Worm (Caenorhabditis elegans) whole organism, L2 larva: ENCODE data around the gene C47A10.16.

ENCODE experiments used
- F13H6.1 ChIP-seq: sonication (generic microtip); optimal IDR thresholded peaks from 2 replicates; lab custom pipeline; 2016; ENCODE audit warnings: missing genetic modification characterization, missing compliant biosample characterization
- Y55F3AM.14 ChIP-seq: fragments of 200-800 bp; sonication (Bioruptor generic); optimal IDR thresholded peaks from 2 replicates; lab custom pipeline; 2018; ENCODE audit warnings: mild to moderate bottlenecking, missing genetic modification characterization, missing compliant biosample characterization
- lin-11 ChIP-seq: fragments of 150-350 bp; sonication (generic microtip); optimal IDR thresholded peaks from 2 replicates; lab custom pipeline; 2014; ENCODE audit warnings: missing biosample characterization, missing genetic modification characterization, inconsistent platforms, mixed read lengths
- lin-39 ChIP-seq: fragments of 150-350 bp; optimal IDR thresholded peaks from 2 replicates; lab custom pipeline; 2014; ENCODE audit warnings: missing biosample characterization, missing genetic modification reagents, missing genetic modification characterization
- nhr-11 ChIP-seq: fragments of 150-350 bp; optimal IDR thresholded peaks from 2 replicates; lab custom pipeline; 2014; ENCODE audit warnings: missing biosample characterization, missing genetic modification characterization
- nhr-12 ChIP-seq: fragments of 150-350 bp; optimal IDR thresholded peaks from 2 replicates; lab custom pipeline; 2014; ENCODE audit warnings: missing biosample characterization, missing genetic modification characterization
- nhr-237 ChIP-seq: fragments of 150-350 bp; optimal IDR thresholded peaks from 2 replicates; lab custom pipeline; 2014; ENCODE audit warnings: missing biosample characterization, missing genetic modification characterization
- nhr-6 ChIP-seq: fragments of 150-350 bp; optimal IDR thresholded peaks from 2 replicates; lab custom pipeline; 2014; ENCODE audit warnings: missing biosample characterization, missing genetic modification characterization
- nhr-77 ChIP-seq: fragments of 150-350 bp; optimal IDR thresholded peaks from 2 replicates; lab custom pipeline; 2014; ENCODE audit warnings: missing biosample characterization, missing genetic modification characterization
- snpc-4 ChIP-seq: fragments of 150-350 bp; optimal IDR thresholded peaks from 2 replicates; lab custom pipeline; 2014; ENCODE audit warnings: missing biosample characterization, missing genetic modification characterization

- TF ChIP-seq nhr-77 (no peak), lin-11 (no peak), snpc-4 (tag; lab: Kevin White, UChicago) (no peak), lin-39 (tag; lab: Kevin White, UChicago) (no peak), nhr-237 (tag; lab: Kevin White, UChicago) (no peak), nhr-11 (tag; lab: Kevin White, UChicago) (no peak), nhr-12 (no peak), nhr-6 (tag; lab: Kevin White, UChicago) (no peak), F13H6.1 (tag; lab: Kevin White, UChicago) (no peak), Y55F3AM.14 (GFP tag; lab: Kevin White, UChicago) (no peak)
Measured at ce11 chrV:17755592-17755991, 9.4 kb downstream of the C47A10.16 start, which contains the start of gene pgp-9.
